Worm (Caenorhabditis elegans): ENCODE measurements around the gene nduv-3.

The nduv-3 gene

ce11 chrIV:2640950-2641349 is at the start of gene nduv-3, which contains the start of gene mdf-2:
Gene nduv-3 (plus strand): TSS chrIV:2641310.
Gene mdf-2 (minus strand): TSS chrIV:2641125.
- TF ChIP-seq unc-130 (GFP tag; optimal IDR thresholded peaks at IDR 0.05) (no peak), jun-1 (tag; optimal IDR thresholded peaks at IDR 0.05) (peak; percentile 38), hlh-11 (tag; optimal IDR thresholded peaks at IDR 0.05) (peak; percentile 48), egl-27 (tag; optimal IDR thresholded peaks at IDR 0.05) (no peak), ztf-11 (tag; optimal IDR thresholded peaks at IDR 0.05) (no peak), arid-1 (GFP tag; conservative IDR thresholded peaks at IDR 0.05) (no peak), cey-2 (tag; optimal IDR thresholded peaks at IDR 0.05; ENCODE audit: borderline replicate concordance, insufficient read depth) (no peak), ceh-62 (tag; optimal IDR thresholded peaks at IDR 0.05) (no peak), ceh-32 (tag; optimal IDR thresholded peaks at IDR 0.05; ENCODE audit: poor library complexity) (no peak), spr-3 (GFP tag; optimal IDR thresholded peaks at IDR 0.05) (no peak), saeg-2 (GFP tag; IDR thresholded peaks at IDR 0.05) (no peak), fos-1 (tag; optimal IDR thresholded peaks at IDR 0.05) (no peak), Y5F2A.4 (GFP tag; optimal IDR thresholded peaks at IDR 0.05) (no peak), nhr-76 (tag; optimal IDR thresholded peaks at IDR 0.05) (no peak), snpc-1.2 (GFP tag; IDR thresholded peaks at IDR 0.05) (no peak), ceh-20 (GFP tag; IDR thresholded peaks at IDR 0.05) (peak; percentile 64), Y105C5A.15 (GFP tag; IDR thresholded peaks at IDR 0.05) (no peak), hmg-1.1 (GFP tag; IDR thresholded peaks at IDR 0.05) (peak; percentile 61; the same call in 1 of the 2 replicates), attf-4 (tag; optimal IDR thresholded peaks at IDR 0.05) (no peak), mxl-3 (GFP tag; optimal IDR thresholded peaks at IDR 0.05) (no peak), madf-9 (GFP tag; conservative IDR thresholded peaks at IDR 0.05) (no peak), unc-39 (tag; optimal IDR thresholded peaks at IDR 0.05) (no peak), hif-1 (tag; optimal IDR thresholded peaks at IDR 0.05) (peak in 1 of 2 experiments; percentile 13), T26A8.4 (GFP tag; IDR thresholded peaks at IDR 0.05) (peak; percentile 63), rbr-2 (tag; optimal IDR thresholded peaks at IDR 0.05) (peak; percentile 64), nhr-41 (GFP tag; IDR thresholded peaks at IDR 0.05) (no peak), F10B5.3 (tag; optimal IDR thresholded peaks at IDR 0.05) (no peak), ama-1 (optimal IDR thresholded peaks at IDR 0.05) (no peak), ctbp-1 (GFP tag; IDR thresholded peaks at IDR 0.05) (no peak), nhr-6 (tag; optimal IDR thresholded peaks at IDR 0.05) (peak; percentile 58), spr-1 (tag; optimal IDR thresholded peaks at IDR 0.05) (peak; percentile 40), zip-11 (GFP tag; IDR thresholded peaks at IDR 0.05) (no peak), tag-97 (GFP tag; IDR thresholded peaks at IDR 0.05) (no peak), sdz-12 (GFP tag; optimal IDR thresholded peaks at IDR 0.05) (no peak), madf-5 (GFP tag; IDR thresholded peaks at IDR 0.05) (no peak), mep-1 (tag; optimal IDR thresholded peaks at IDR 0.05) (peak; percentile 74), zag-1 (tag; optimal IDR thresholded peaks at IDR 0.05) (no peak), nhr-28 (tag; optimal IDR thresholded peaks at IDR 0.05) (no peak), nhr-111 (GFP tag; optimal IDR thresholded peaks at IDR 0.05) (no peak), pha-4 (GFP tag; IDR thresholded peaks at IDR 0.05) (no peak; the same call in 1 of the 2 replicates), pha-4 (tag; optimal IDR thresholded peaks at IDR 0.05) (peak; percentile 64), ztf-7 (tag; optimal IDR thresholded peaks at IDR 0.05) (peak; percentile 38), nhr-10 (tag; optimal IDR thresholded peaks at IDR 0.05) (no peak), lir-3 (tag; optimal IDR thresholded peaks at IDR 0.05) (no peak), dve-1 (tag; optimal IDR thresholded peaks at IDR 0.05; ENCODE audit: insufficient read depth) (peak; percentile 79), hlh-30 (tag; optimal IDR thresholded peaks at IDR 0.05; ENCODE audit: insufficient read depth) (peak; percentile 67), duxl-1 (tag; optimal IDR thresholded peaks at IDR 0.05; ENCODE audit: poor library complexity) (peak; percentile 27), php-3 (GFP tag; IDR thresholded peaks at IDR 0.05) (no peak), daf-19 (GFP tag; conservative IDR thresholded peaks at IDR 0.05) (no peak), aly-2 (tag; optimal IDR thresholded peaks at IDR 0.05) (no peak), set-16 (GFP tag; IDR thresholded peaks at IDR 0.05) (no peak), lin-29 (GFP tag; IDR thresholded peaks at IDR 0.05) (no peak)

Measured in whole organism, L4 larva.